Worm (Caenorhabditis elegans): Measurements from ENCODE around the gene F25E2.2.

DNA sequence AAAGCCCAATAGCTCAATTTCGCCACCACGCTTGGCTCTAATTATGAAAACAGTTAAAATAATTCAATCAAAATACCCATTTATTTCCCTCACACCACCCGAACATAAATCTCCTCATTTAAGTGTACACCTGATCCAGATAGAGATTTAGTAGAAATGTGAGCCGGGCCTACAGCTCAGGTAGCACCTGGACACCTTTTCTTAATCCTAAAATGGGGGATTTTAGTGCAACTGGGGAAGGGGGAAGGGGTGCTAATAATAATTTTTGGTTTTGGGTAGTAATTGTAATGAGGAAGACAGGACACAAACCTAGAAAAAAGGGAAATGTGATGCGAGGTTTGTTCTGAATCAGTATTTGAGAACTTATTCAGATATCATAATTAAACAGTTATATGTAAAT is 43.0 kb upstream of the F25E2.2 start:
- TF ChIP-seq fkh-10 (GFP tag; optimal IDR thresholded peaks at IDR 0.05), result no peak
- no peak for TF ChIP-seq fos-1 (tag; optimal IDR thresholded peaks at IDR 0.05)
- TF ChIP-seq pqm-1 (tag; optimal IDR thresholded peaks at IDR 0.05), result no peak
- TF ChIP-seq ztf-11 (tag; optimal IDR thresholded peaks at IDR 0.05), result no peak
- TF ChIP-seq R02D3.7 (tag; optimal IDR thresholded peaks at IDR 0.05), result no peak
- no peak for TF ChIP-seq nhr-12 (tag; optimal IDR thresholded peaks at IDR 0.05)
- no peak for TF ChIP-seq pha-4 (tag; optimal IDR thresholded peaks at IDR 0.05)
- TF ChIP-seq nhr-237 (tag; optimal IDR thresholded peaks at IDR 0.05), result no peak
- no peak for TF ChIP-seq egl-27 (tag; optimal IDR thresholded peaks at IDR 0.05)
- no peak for TF ChIP-seq nhr-76 (tag; optimal IDR thresholded peaks at IDR 0.05)
- no peak for TF ChIP-seq lin-15B (tag; optimal IDR thresholded peaks at IDR 0.05)

Measured in whole organism, L3 larva.